Worm (Caenorhabditis elegans): ENCODE results near the gene hic-1.

The hic-1 gene

DNA sequence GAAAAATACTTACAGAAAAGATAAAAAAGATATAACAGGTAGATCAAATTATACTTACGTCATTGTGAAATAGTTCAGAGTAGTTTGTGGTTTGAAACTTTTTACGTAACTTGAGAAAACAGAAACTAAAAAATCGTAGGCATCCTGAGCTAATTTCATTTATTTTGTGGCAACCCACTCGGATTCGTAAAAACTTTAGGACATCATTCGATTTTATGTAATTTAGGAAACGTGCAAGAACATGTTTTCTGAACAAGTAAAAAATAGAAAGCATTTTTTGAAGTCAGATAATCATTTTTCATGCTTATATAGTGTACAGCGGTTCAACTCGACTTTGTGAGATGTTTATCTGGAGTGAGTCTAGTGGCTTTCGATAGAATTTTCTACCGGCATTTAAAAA lies at the start of gene hic-1:
Gene hic-1, minus strand, starts transcription at position 101 of the 400 bp plus-strand sequence.
- no peak for TF ChIP-seq snpc-4 (tag; optimal IDR thresholded peaks at IDR 0.05)
- TF ChIP-seq nhr-28 (tag; optimal IDR thresholded peaks at IDR 0.05) = no peak
- no peak for TF ChIP-seq cnd-1 (tag; optimal IDR thresholded peaks at IDR 0.05)

DNA sequence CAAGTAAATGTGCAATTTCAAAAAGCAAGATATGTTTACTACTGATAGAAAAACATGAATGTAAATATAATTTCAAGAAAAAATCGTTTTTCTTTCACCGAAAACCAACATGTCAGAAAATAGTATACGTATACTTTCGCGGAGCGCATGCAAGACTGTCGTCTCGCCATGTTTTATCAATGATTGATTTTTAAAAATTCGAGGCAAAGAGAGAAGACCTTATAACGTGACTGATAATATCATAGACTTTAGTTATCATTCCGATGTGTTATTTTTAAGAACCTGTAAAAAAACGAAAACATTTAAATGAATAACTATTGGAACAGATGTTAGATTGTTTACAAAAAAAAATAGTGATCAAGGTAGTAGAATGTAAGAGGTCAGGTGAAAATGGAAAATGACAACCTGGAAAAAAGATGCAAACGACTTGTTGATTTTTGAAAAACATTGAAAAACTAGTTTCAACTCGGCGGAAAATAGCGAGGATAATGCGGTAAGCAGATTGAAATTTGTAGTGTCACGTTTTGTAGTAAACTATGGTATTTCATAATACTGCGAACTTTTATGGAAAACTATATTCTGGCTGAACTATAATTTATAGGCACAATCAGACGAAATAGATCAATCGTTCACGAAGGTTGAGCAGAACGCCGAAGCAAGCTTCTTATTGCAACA lies 47.9 kb upstream of the hic-1 start:
- TF ChIP-seq ceh-43 (GFP tag; optimal IDR thresholded peaks at IDR 0.05) = no peak
- no peak for TF ChIP-seq zip-8 (tag; optimal IDR thresholded peaks at IDR 0.05)
- no peak for TF ChIP-seq nhr-76 (tag; optimal IDR thresholded peaks at IDR 0.05)
- no peak for TF ChIP-seq snpc-4 (tag; optimal IDR thresholded peaks at IDR 0.05)
- TF ChIP-seq ces-1 (GFP tag; optimal IDR thresholded peaks at IDR 0.05) = no peak
- no peak for TF ChIP-seq mls-2 (tag; optimal IDR thresholded peaks at IDR 0.05)
- no peak for TF ChIP-seq mab-5 (tag; optimal IDR thresholded peaks at IDR 0.05)
- TF ChIP-seq mep-1 (tag; optimal IDR thresholded peaks at IDR 0.05) = no peak
- no peak for TF ChIP-seq unc-39 (tag; optimal IDR thresholded peaks at IDR 0.05)
- no peak for TF ChIP-seq unc-120 (tag; optimal IDR thresholded peaks at IDR 0.05; ENCODE audit: poor library complexity, severe bottlenecking)
- no peak for TF ChIP-seq lsy-2 (tag; optimal IDR thresholded peaks at IDR 0.05)
- no peak for TF ChIP-seq unc-62 (GFP tag; optimal IDR thresholded peaks at IDR 0.05)

DNA sequence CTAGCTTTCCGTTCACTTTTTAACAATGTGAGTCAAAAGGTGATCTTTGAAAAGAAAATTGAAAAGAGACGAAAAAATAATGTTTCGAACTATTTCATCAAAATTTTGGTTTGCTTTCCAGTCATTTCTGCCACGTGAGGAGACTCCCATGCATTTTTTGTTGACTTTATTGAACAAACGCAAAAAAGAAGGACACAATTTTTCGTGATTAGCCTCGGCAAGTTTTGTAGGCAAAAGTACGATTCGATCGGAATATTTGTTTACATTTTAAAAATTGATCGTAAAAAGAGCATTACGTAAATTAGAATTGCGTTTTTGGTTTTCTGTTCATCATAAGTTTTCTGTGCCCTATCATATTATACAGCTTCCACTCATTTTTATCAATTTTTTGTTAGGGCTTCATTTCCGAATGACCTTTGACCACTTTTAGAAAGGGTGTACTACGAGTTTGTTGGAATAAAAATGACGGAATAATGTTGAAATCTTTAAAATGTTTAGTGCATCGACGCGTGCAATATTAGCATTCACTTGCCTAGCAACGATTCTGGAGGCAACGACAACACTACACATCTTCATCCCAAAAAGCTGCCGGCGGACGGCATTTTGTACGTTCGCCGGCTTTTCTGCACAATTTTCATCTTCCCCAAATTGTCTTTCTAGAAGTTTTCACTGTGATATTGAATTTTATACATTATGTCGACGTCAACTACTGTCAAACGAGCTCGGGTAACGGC lies 46.5 kb upstream of the hic-1 start, which contains the start of gene C56E10.3:
Gene C56E10.3, plus strand, starts transcription at position 684 of the 734 bp plus-strand sequence.
- no peak for TF ChIP-seq unc-39 (tag; optimal IDR thresholded peaks at IDR 0.05)

DNA sequence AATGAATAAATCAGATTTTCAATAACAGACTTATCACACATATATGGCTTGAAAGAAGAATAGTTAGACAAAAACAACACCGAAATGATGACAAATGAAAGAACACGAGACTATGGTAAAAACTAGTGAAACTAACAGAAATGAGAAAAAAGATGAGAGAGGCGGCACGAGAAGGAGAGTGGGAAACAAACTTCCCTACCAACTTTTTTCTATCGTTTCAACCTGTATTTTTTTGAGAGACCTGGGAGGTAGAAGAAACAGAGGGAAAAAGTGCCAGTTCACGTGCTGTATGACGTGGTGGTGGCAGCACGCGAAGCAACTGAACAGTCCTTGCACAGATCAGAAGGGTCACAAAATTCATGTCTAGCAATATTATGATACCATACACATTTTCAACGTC lies 44.2 kb upstream of the hic-1 start:
- TF ChIP-seq ham-2 (GFP tag; optimal IDR thresholded peaks at IDR 0.05) = no peak
- no peak for TF ChIP-seq nhr-2 (tag; optimal IDR thresholded peaks at IDR 0.05)
- no peak for TF ChIP-seq cnd-1 (tag; optimal IDR thresholded peaks at IDR 0.05)
- no peak for TF ChIP-seq lsy-2 (tag; optimal IDR thresholded peaks at IDR 0.05)
- TF ChIP-seq nhr-237 (tag; optimal IDR thresholded peaks at IDR 0.05) = no peak
- TF ChIP-seq tbx-8 (GFP tag; optimal IDR thresholded peaks at IDR 0.05) = no peak
- no peak for TF ChIP-seq ces-1 (GFP tag; optimal IDR thresholded peaks at IDR 0.05)
- no peak for TF ChIP-seq lin-32 (GFP tag; optimal IDR thresholded peaks at IDR 0.05)
- no peak for TF ChIP-seq mls-2 (tag; optimal IDR thresholded peaks at IDR 0.05)
- TF ChIP-seq drap-1 (GFP tag; optimal IDR thresholded peaks at IDR 0.05) = no peak
- TF ChIP-seq ztf-11 (tag; optimal IDR thresholded peaks at IDR 0.05) = no peak
- no peak for TF ChIP-seq flh-1 (GFP tag; optimal IDR thresholded peaks at IDR 0.05)
- TF ChIP-seq zip-8 (tag; optimal IDR thresholded peaks at IDR 0.05) = no peak
- TF ChIP-seq elt-1 (tag; optimal IDR thresholded peaks at IDR 0.05; ENCODE audit: borderline replicate concordance, insufficient read depth) = no peak
- no peak for TF ChIP-seq pha-4 (tag; optimal IDR thresholded peaks at IDR 0.05)

DNA sequence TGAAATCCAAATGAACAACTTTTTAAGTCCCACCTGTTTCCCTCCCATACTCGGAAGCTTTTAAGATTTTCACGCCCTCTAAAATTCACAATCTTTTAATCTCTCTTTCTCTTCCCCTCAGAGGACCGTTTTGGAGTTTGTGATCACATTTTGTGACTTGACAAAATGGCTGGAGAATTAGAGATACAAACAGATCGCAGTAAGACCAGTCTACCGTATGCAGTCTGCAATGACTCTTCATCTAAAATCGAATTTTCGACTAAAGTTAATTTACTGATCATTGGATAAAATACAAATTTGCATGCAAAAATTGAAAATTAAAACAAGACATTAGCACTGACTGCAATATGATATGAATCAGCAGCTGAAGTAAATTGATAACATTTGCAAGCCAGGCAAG lies 42.9 kb upstream of the hic-1 start:
- no peak for TF ChIP-seq lin-32 (GFP tag; optimal IDR thresholded peaks at IDR 0.05)
- no peak for TF ChIP-seq flh-1 (GFP tag; optimal IDR thresholded peaks at IDR 0.05)
- no peak for TF ChIP-seq snpc-4 (tag; optimal IDR thresholded peaks at IDR 0.05)
- no peak for TF ChIP-seq elt-1 (tag; optimal IDR thresholded peaks at IDR 0.05; ENCODE audit: borderline replicate concordance, insufficient read depth)
- no peak for TF ChIP-seq hlh-1 (tag; optimal IDR thresholded peaks at IDR 0.05)
- TF ChIP-seq ceh-83 (GFP tag; optimal IDR thresholded peaks at IDR 0.05) = no peak
- no peak for TF ChIP-seq nhr-76 (tag; optimal IDR thresholded peaks at IDR 0.05)
- TF ChIP-seq ceh-43 (GFP tag; optimal IDR thresholded peaks at IDR 0.05) = no peak
- no peak for TF ChIP-seq drap-1 (GFP tag; optimal IDR thresholded peaks at IDR 0.05)
- TF ChIP-seq unc-39 (tag; optimal IDR thresholded peaks at IDR 0.05) = no peak

DNA sequence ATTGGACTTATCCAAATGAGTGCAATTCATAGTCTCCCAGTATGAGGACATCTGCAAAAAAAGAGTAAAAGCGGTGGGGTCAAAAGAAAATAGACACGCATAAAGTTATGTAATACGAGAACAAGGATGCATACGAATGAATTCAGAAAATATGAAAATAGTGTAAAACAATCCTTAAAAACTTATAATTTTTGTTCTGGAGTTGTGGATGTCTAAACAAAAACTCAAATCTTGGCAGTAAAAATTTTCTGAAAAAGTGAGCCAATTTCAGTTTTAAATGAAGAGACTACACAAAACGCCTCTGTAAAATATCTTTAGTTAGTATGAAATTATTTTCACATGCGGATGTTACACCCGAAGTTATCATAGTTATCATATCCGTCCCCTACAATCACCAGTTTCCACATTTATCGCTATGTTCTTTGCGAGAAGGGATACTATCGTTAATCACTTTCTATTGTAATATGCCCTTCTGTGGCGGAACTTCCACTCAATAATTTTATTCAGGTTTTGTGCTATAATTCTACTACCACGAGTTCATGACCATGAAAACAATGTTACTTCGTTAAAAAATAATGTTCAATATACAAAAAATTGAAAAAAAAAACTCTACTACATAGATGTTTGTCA lies 42.1 kb upstream of the hic-1 start, which contains the start of gene nhr-120:
Gene nhr-120, minus strand, starts transcription at position 51 of the 630 bp plus-strand sequence.
- TF ChIP-seq zip-8 (tag; optimal IDR thresholded peaks at IDR 0.05) (no peak), hlh-1 (tag; optimal IDR thresholded peaks at IDR 0.05) (no peak), ceh-39 (tag; optimal IDR thresholded peaks at IDR 0.05) (no peak), nhr-2 (tag; optimal IDR thresholded peaks at IDR 0.05) (no peak), elt-3 (tag; optimal IDR thresholded peaks at IDR 0.05) (no peak), tbx-8 (GFP tag; optimal IDR thresholded peaks at IDR 0.05) (no peak), nhr-12 (tag; optimal IDR thresholded peaks at IDR 0.05) (no peak), blmp-1 (tag; optimal IDR thresholded peaks at IDR 0.05) (no peak), unc-62 (GFP tag; optimal IDR thresholded peaks at IDR 0.05) (no peak), nhr-28 (tag; optimal IDR thresholded peaks at IDR 0.05) (no peak), ceh-43 (GFP tag; optimal IDR thresholded peaks at IDR 0.05) (no peak), nhr-237 (tag; optimal IDR thresholded peaks at IDR 0.05) (no peak)
